Worm (Caenorhabditis elegans) whole organism, midembryonic: ENCODE results near the gene lrr-1.
A peak's percentile ranks its signal among the peaks of the same experiment; 100 is the strongest.

ENCODE experiments used
- T22C8.4 ChIP-seq: fragments of 200-800 bp; sonication (Bioruptor generic); IDR thresholded peaks from 2 replicates; pipeline ENCODE4 v1.3.6; 2022; ENCODE audit warnings: missing genetic modification characterization, missing compliant biosample characterization
- cog-1 ChIP-seq: sonication (generic microtip); optimal IDR thresholded peaks from 2 replicates; lab custom pipeline; 2016; ENCODE audit warnings: missing genetic modification characterization, missing compliant biosample characterization
- flt-1 ChIP-seq: fragments of 200-800 bp; sonication (Bioruptor generic); IDR thresholded peaks from 2 replicates; pipeline ENCODE4 v1.3.6; 2022; ENCODE audit warnings: missing genetic modification characterization, missing compliant biosample characterization
- klf-2 ChIP-seq: fragments of 200-800 bp; sonication (Bioruptor generic); conservative IDR thresholded peaks from 2 replicates; pipeline ENCODE4 v1.3.6; 2022; ENCODE audit warnings: missing genetic modification reagents, missing genetic modification characterization, missing compliant biosample characterization
- med-1 ChIP-seq: sonication (generic microtip); optimal IDR thresholded peaks from 2 replicates; lab custom pipeline; 2017; ENCODE audit warnings: missing genetic modification characterization, mild to moderate bottlenecking, missing compliant biosample characterization, antibody characterized with exemption, missing genetic modification reagents; ENCODE audit not compliant: insufficient read depth
- ref-1 ChIP-seq: fragments of 200-800 bp; sonication (Bioruptor generic); conservative IDR thresholded peaks from 2 replicates; pipeline ENCODE4 v1.3.6; 2022; ENCODE audit warnings: missing genetic modification reagents, missing genetic modification characterization, missing compliant biosample characterization
- tab-1 ChIP-seq: fragments of 200-800 bp; sonication (Bioruptor generic); IDR thresholded peaks from 2 replicates; pipeline ENCODE4 v1.3.6; 2022; ENCODE audit warnings: missing genetic modification characterization, missing compliant biosample characterization
- ztf-23 ChIP-seq: fragments of 200-800 bp; sonication (Bioruptor generic); IDR thresholded peaks from 2 replicates; pipeline ENCODE4 v1.3.6; 2022; ENCODE audit warnings: missing genetic modification reagents, missing genetic modification characterization, missing compliant biosample characterization
- ztf-29 ChIP-seq: fragments of 200-800 bp; sonication (Bioruptor generic); IDR thresholded peaks from 2 replicates; pipeline ENCODE4 v1.3.6; 2022; ENCODE audit warnings: missing genetic modification reagents, missing genetic modification characterization, missing compliant biosample characterization

The lrr-1 gene

ce11 chrII:5036128-5036527 lies at the start of gene lrr-1:
TSS of gene lrr-1 (minus strand) at chrII:5036439.
- TF ChIP-seq flt-1 (no peak), cog-1 (tag; lab: Kevin White, UChicago) (no peak), klf-2 (no peak), ref-1 (GFP tag; lab: Robert Waterston, UW) (no peak), ztf-23 (GFP tag; lab: Robert Waterston, UW) (no peak), tab-1 (GFP tag; lab: Robert Waterston, UW) (no peak), T22C8.4 (GFP tag; lab: Robert Waterston, UW) (no peak), med-1 (GFP tag; lab: Kevin White, UChicago) (no peak), ztf-29 (GFP tag; lab: Robert Waterston, UW) (no peak)

DNA sequence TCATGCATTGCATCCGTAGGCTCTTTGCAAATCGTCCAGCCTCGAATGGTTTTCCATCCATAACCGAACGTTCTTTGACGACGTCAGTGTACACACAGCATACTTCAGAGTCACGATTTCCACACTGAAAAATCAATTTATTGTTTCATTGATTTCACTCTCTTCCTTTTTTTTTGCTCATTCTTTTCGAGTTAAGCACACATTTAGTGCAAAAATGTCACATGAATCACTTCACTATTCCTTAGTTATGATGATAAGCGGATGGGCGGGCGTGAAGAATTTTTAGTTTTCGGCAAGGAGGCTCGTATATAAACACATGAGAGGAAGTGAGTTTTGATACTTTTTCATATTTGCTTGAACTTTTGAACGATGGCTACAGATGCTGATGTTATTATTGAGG lies 49.2 kb upstream of the lrr-1 start, which contains the start of gene txt-9:
Gene txt-9, plus strand, starts transcription at position 336 of the 400 bp plus-strand sequence.
- TF ChIP-seq ztf-23 (GFP tag; lab: Robert Waterston, UW) = no peak
- TF ChIP-seq cog-1 (tag; lab: Kevin White, UChicago) = no peak
- no peak for TF ChIP-seq T22C8.4 (GFP tag; lab: Robert Waterston, UW)
- TF ChIP-seq klf-2 = no peak
- no peak for TF ChIP-seq ztf-29 (GFP tag; lab: Robert Waterston, UW)
- TF ChIP-seq med-1 (GFP tag; lab: Kevin White, UChicago) = no peak
- no peak for TF ChIP-seq tab-1 (GFP tag; lab: Robert Waterston, UW)
- TF ChIP-seq flt-1 = no peak
- no peak for TF ChIP-seq ref-1 (GFP tag; lab: Robert Waterston, UW)

- TF ChIP-seq tab-1 (GFP tag; lab: Robert Waterston, UW) (no peak), ztf-29 (GFP tag; lab: Robert Waterston, UW) (no peak), ref-1 (GFP tag; lab: Robert Waterston, UW) (no peak), med-1 (GFP tag; lab: Kevin White, UChicago) (no peak), ztf-23 (GFP tag; lab: Robert Waterston, UW) (no peak), T22C8.4 (GFP tag; lab: Robert Waterston, UW) (no peak), flt-1 (no peak), cog-1 (tag; lab: Kevin White, UChicago) (no peak), klf-2 (no peak)
Measured at ce11 chrII:5084225-5084624, 48.0 kb upstream of the lrr-1 start.

DNA sequence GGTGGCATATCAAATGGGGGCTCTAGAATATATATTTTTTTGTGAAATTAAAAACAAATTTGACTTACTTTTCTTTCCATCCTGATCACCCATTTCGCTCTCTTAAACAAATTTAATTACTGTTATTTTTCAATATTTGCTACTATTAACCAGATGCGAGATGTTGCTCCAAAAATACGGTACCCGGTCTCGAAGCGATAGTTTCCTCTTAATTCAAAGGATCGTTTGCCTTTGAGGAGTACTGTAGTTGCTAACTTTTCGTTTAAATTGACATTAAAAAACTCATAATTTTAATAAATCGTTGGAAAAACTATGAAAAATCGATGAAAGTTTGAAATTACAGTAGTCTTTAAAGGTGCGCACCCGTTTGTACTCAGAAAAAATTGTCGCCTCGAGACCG lies 47.1 kb upstream of the lrr-1 start, which contains the start of gene C04G6.4:
Gene C04G6.4, minus strand, starts transcription at position 101 of the 400 bp plus-strand sequence.
- no peak for TF ChIP-seq ztf-23 (GFP tag; lab: Robert Waterston, UW)
- TF ChIP-seq ztf-29 (GFP tag; lab: Robert Waterston, UW) = no peak
- TF ChIP-seq cog-1 (tag; lab: Kevin White, UChicago) = no peak
- no peak for TF ChIP-seq med-1 (GFP tag; lab: Kevin White, UChicago)
- no peak for TF ChIP-seq ref-1 (GFP tag; lab: Robert Waterston, UW)
- no peak for TF ChIP-seq flt-1
- no peak for TF ChIP-seq tab-1 (GFP tag; lab: Robert Waterston, UW)
- TF ChIP-seq klf-2 = no peak
- no peak for TF ChIP-seq T22C8.4 (GFP tag; lab: Robert Waterston, UW)

ce11 chrII:5081124-5081913 lies 45.1 kb upstream of the lrr-1 start, which contains the start of gene dsh-2:
TSS of gene dsh-2 (minus strand) at chrII:5081174.
- TF ChIP-seq med-1 (GFP tag; lab: Kevin White, UChicago) (no peak), T22C8.4 (GFP tag; lab: Robert Waterston, UW) (peak; percentile 63; the same call in 1 of the 2 replicates)

DNA sequence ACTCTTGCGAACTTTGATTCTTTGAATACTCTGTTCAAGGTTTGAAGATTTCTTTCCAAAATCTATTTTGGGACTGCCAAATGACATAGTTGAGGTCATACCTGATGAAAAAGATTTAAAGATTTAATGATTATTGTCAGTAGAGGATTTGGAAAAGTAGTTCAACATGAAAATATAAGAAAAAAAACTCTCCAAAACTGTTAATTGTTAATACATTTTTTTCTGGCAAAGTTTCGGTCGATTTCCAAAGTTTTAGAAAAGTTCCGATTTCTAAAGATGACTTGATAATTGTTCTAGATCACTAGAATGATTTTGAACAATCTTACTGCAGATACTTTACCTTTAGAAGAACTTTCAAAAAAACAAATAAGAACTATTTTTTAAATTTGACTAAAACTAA lies 35.0 kb upstream of the lrr-1 start, which contains the start of gene C27A2.7:
Gene C27A2.7, minus strand, starts transcription at position 101 of the 400 bp plus-strand sequence.
- TF ChIP-seq cog-1 (tag; lab: Kevin White, UChicago) = no peak
- TF ChIP-seq tab-1 (GFP tag; lab: Robert Waterston, UW) = no peak
- no peak for TF ChIP-seq T22C8.4 (GFP tag; lab: Robert Waterston, UW)
- no peak for TF ChIP-seq med-1 (GFP tag; lab: Kevin White, UChicago)
- TF ChIP-seq ztf-23 (GFP tag; lab: Robert Waterston, UW) = no peak
- no peak for TF ChIP-seq klf-2
- no peak for TF ChIP-seq flt-1
- TF ChIP-seq ztf-29 (GFP tag; lab: Robert Waterston, UW) = no peak
- no peak for TF ChIP-seq ref-1 (GFP tag; lab: Robert Waterston, UW)

ce11 chrII:5069525-5069924 lies 33.3 kb upstream of the lrr-1 start, which contains the start of gene idpb-2:
TSS of gene idpb-2 (minus strand) at chrII:5069625.
- TF ChIP-seq cog-1 (tag; lab: Kevin White, UChicago) (no peak), klf-2 (no peak), ztf-23 (GFP tag; lab: Robert Waterston, UW) (no peak), med-1 (GFP tag; lab: Kevin White, UChicago) (no peak), tab-1 (GFP tag; lab: Robert Waterston, UW) (no peak), T22C8.4 (GFP tag; lab: Robert Waterston, UW) (no peak), ztf-29 (GFP tag; lab: Robert Waterston, UW) (no peak)

ce11 chrII:5067927-5068326 lies 31.7 kb upstream of the lrr-1 start, which contains the start of gene C27A2.8:
TSS of gene C27A2.8 (minus strand) at chrII:5068043.
- TF ChIP-seq T22C8.4 (GFP tag; lab: Robert Waterston, UW) (no peak), ztf-29 (GFP tag; lab: Robert Waterston, UW) (no peak), flt-1 (no peak), tab-1 (GFP tag; lab: Robert Waterston, UW) (no peak), cog-1 (tag; lab: Kevin White, UChicago) (no peak), med-1 (GFP tag; lab: Kevin White, UChicago) (no peak), ref-1 (GFP tag; lab: Robert Waterston, UW) (no peak), ztf-23 (GFP tag; lab: Robert Waterston, UW) (no peak), klf-2 (no peak)

ce11 chrII:5066967-5067366 lies 30.7 kb upstream of the lrr-1 start:
- TF ChIP-seq klf-2 = no peak
- no peak for TF ChIP-seq ref-1 (GFP tag; lab: Robert Waterston, UW)
- TF ChIP-seq ztf-23 (GFP tag; lab: Robert Waterston, UW) = no peak
- no peak for TF ChIP-seq T22C8.4 (GFP tag; lab: Robert Waterston, UW)
- no peak for TF ChIP-seq tab-1 (GFP tag; lab: Robert Waterston, UW)
- no peak for TF ChIP-seq ztf-29 (GFP tag; lab: Robert Waterston, UW)
- no peak for TF ChIP-seq flt-1
- no peak for TF ChIP-seq cog-1 (tag; lab: Kevin White, UChicago)
- TF ChIP-seq med-1 (GFP tag; lab: Kevin White, UChicago) = no peak
